Fruit fly (Drosophila melanogaster) whole organism, prepupa: ENCODE measurements around the gene Pex19.

Source experiments
- Blimp-1 ChIP-seq: fragments of 200-800 bp; sonication (Bioruptor generic); optimal IDR thresholded peaks from 3 replicates; lab custom pipeline; 2017; ENCODE audit warnings: missing biosample characterization, missing genetic modification characterization, mild to moderate bottlenecking, moderate library complexity, missing genetic modification reagents
- CG10669 ChIP-seq: fragments of 200-800 bp; sonication (Bioruptor generic); optimal IDR thresholded peaks from 3 replicates; lab custom pipeline; 2018; ENCODE audit warnings: missing biosample characterization, mild to moderate bottlenecking, missing genetic modification characterization, moderate library complexity
- CG11294 ChIP-seq: fragments of 200-800 bp; sonication (Bioruptor generic); IDR thresholded peaks from 2 replicates; pipeline ENCODE4 v1.3.6; 2022; ENCODE audit warnings: missing biosample characterization, missing genetic modification characterization
- CG11762 ChIP-seq: fragments of 200-800 bp; sonication (Bioruptor generic); optimal IDR thresholded peaks from 3 replicates; lab custom pipeline; 2016; ENCODE audit warnings: missing biosample characterization, missing genetic modification characterization; ENCODE audit not compliant: insufficient read depth
- CG15336 ChIP-seq: fragments of 200-800 bp; sonication (Bioruptor generic); IDR thresholded peaks from 2 replicates; pipeline ENCODE4 v1.3.6; 2022; ENCODE audit warnings: missing biosample characterization, missing genetic modification characterization
- CG1621 ChIP-seq: fragments of 200-800 bp; sonication (Bioruptor generic); optimal IDR thresholded peaks from 3 replicates; lab custom pipeline; 2018; ENCODE audit warnings: missing biosample characterization, mild to moderate bottlenecking, missing genetic modification characterization
- CG16779 ChIP-seq: fragments of 200-800 bp; sonication (Bioruptor generic); optimal IDR thresholded peaks from 3 replicates; lab custom pipeline; 2017; ENCODE audit warnings: missing biosample characterization, mild to moderate bottlenecking, missing genetic modification characterization
- CG3032 ChIP-seq: fragments of 200-800 bp; optimal IDR thresholded peaks from 2 replicates; lab custom pipeline; 2019; ENCODE audit warnings: missing biosample characterization, mild to moderate bottlenecking, missing genetic modification characterization, moderate library complexity
- CG31627 ChIP-seq: fragments of 200-800 bp; sonication (Bioruptor generic); optimal IDR thresholded peaks from 3 replicates; lab custom pipeline; 2016; ENCODE audit warnings: missing biosample characterization, missing genetic modification characterization
- CG34406 ChIP-seq: fragments of 200-800 bp; sonication (Bioruptor generic); optimal IDR thresholded peaks from 3 replicates; lab custom pipeline; 2016; ENCODE audit warnings: missing biosample characterization, missing genetic modification characterization
- CG3919 ChIP-seq: fragments of 200-800 bp; sonication (Bioruptor generic); optimal IDR thresholded peaks from 3 replicates; lab custom pipeline; 2016; ENCODE audit warnings: missing biosample characterization, missing genetic modification characterization
- CG4318 ChIP-seq: fragments of 200-800 bp; sonication (Bioruptor generic); optimal IDR thresholded peaks from 3 replicates; lab custom pipeline; 2017; ENCODE audit warnings: missing biosample characterization, mild to moderate bottlenecking, missing genetic modification characterization
- CG6163 ChIP-seq: fragments of 200-800 bp; sonication (Bioruptor generic); IDR thresholded peaks from 3 replicates; pipeline ENCODE4 v1.3.6; 2022; ENCODE audit warnings: missing biosample characterization, missing genetic modification characterization
- CG6276 ChIP-seq: fragments of 200-800 bp; sonication (Bioruptor generic); optimal IDR thresholded peaks from 2 replicates; lab custom pipeline; 2017; ENCODE audit warnings: missing biosample characterization, mild to moderate bottlenecking, missing genetic modification characterization
- CG6808 ChIP-seq: fragments of 200-800 bp; sonication (Bioruptor generic); optimal IDR thresholded peaks from 3 replicates; lab custom pipeline; 2017; ENCODE audit warnings: missing biosample characterization, missing genetic modification characterization, mild to moderate bottlenecking, moderate library complexity, missing genetic modification reagents
- CG6854 ChIP-seq: fragments of 200-800 bp; sonication (Bioruptor generic); optimal IDR thresholded peaks from 2 replicates; lab custom pipeline; 2017; ENCODE audit warnings: missing biosample characterization, mild to moderate bottlenecking, missing genetic modification characterization
- CG9139 ChIP-seq: fragments of 200-800 bp; sonication (Bioruptor generic); optimal IDR thresholded peaks from 3 replicates; lab custom pipeline; 2017; ENCODE audit warnings: missing biosample characterization, mild to moderate bottlenecking, missing genetic modification characterization
- Eip78C ChIP-seq: fragments of 200-800 bp; sonication (Bioruptor generic); peaks from one replicate; lab custom pipeline; 2016; ENCODE audit warnings: missing biosample characterization, missing genetic modification characterization
- Eip93F ChIP-seq: fragments of 200-800 bp; sonication (Bioruptor generic); optimal IDR thresholded peaks from 2 replicates; lab custom pipeline; 2016; ENCODE audit warnings: missing biosample characterization, mild to moderate bottlenecking, missing genetic modification characterization
- Ets21C ChIP-seq: fragments of 200-800 bp; sonication (Bioruptor generic); optimal IDR thresholded peaks from 3 replicates; lab custom pipeline; 2016; ENCODE audit warnings: missing biosample characterization, missing genetic modification characterization
- Ets96B ChIP-seq: fragments of 200-800 bp; optimal IDR thresholded peaks from 2 replicates; lab custom pipeline; 2019; ENCODE audit warnings: missing biosample characterization, mild to moderate bottlenecking, missing genetic modification characterization, moderate library complexity
- Gug ChIP-seq: fragments of 200-800 bp; sonication (Bioruptor generic); IDR thresholded peaks from 2 replicates; pipeline ENCODE4 v1.3.6; 2022; ENCODE audit warnings: missing biosample characterization, missing genetic modification characterization
- Hr38 ChIP-seq: sonication (Bioruptor generic); optimal IDR thresholded peaks from 2 replicates; lab custom pipeline; 2016; ENCODE audit warnings: missing biosample characterization, missing genetic modification characterization
- Hr39 ChIP-seq: fragments of 200-800 bp; sonication (Bioruptor generic); optimal IDR thresholded peaks from 2 replicates; lab custom pipeline; 2016; ENCODE audit warnings: missing biosample characterization, missing genetic modification characterization
- Lpt ChIP-seq: fragments of 200-800 bp; sonication (Bioruptor generic); optimal IDR thresholded peaks from 3 replicates; lab custom pipeline; 2016; ENCODE audit warnings: missing biosample characterization, missing genetic modification characterization
- Met ChIP-seq: fragments of 200-800 bp; sonication (Bioruptor generic); optimal IDR thresholded peaks from 3 replicates; lab custom pipeline; 2016; ENCODE audit warnings: missing biosample characterization, missing genetic modification characterization
- OdsH ChIP-seq: fragments of 200-800 bp; sonication (Bioruptor generic); optimal IDR thresholded peaks from 3 replicates; lab custom pipeline; 2016; ENCODE audit warnings: missing biosample characterization, missing genetic modification characterization
- Smox ChIP-seq: fragments of 200-800 bp; sonication (Bioruptor generic); optimal IDR thresholded peaks from 3 replicates; lab custom pipeline; 2016; ENCODE audit warnings: missing biosample characterization, missing genetic modification characterization
- Sox102F ChIP-seq: fragments of 200-800 bp; sonication (Bioruptor generic); optimal IDR thresholded peaks from 2 replicates; lab custom pipeline; 2016; ENCODE audit warnings: missing biosample characterization, mild to moderate bottlenecking, missing genetic modification characterization
- Sox14 ChIP-seq: fragments of 200-800 bp; sonication (Bioruptor generic); optimal IDR thresholded peaks from 3 replicates; lab custom pipeline; 2016; ENCODE audit warnings: missing biosample characterization, missing genetic modification characterization
- Sox15 ChIP-seq: fragments of 200-800 bp; sonication (Bioruptor generic); optimal IDR thresholded peaks from 3 replicates; lab custom pipeline; 2016; ENCODE audit warnings: missing biosample characterization, missing genetic modification characterization
- acj6 ChIP-seq: fragments of 200-800 bp; sonication (Bioruptor generic); optimal IDR thresholded peaks from 3 replicates; lab custom pipeline; 2016; ENCODE audit warnings: missing biosample characterization, missing genetic modification characterization
- cyc ChIP-seq: fragments of 200-800 bp; sonication (Bioruptor generic); optimal IDR thresholded peaks from 3 replicates; lab custom pipeline; 2016; ENCODE audit warnings: missing biosample characterization, missing genetic modification characterization
- esn ChIP-seq: fragments of 200-800 bp; sonication (Bioruptor generic); optimal IDR thresholded peaks from 2 replicates; lab custom pipeline; 2016; ENCODE audit warnings: missing biosample characterization, mild to moderate bottlenecking, missing genetic modification characterization, moderate library complexity
- fkh ChIP-seq: fragments of 200-800 bp; sonication (Bioruptor generic); optimal IDR thresholded peaks from 3 replicates; lab custom pipeline; 2017; ENCODE audit warnings: missing biosample characterization, mild to moderate bottlenecking, missing genetic modification characterization, moderate library complexity
- lz ChIP-seq: fragments of 200-800 bp; sonication (Bioruptor generic); optimal IDR thresholded peaks from 3 replicates; lab custom pipeline; 2016; ENCODE audit warnings: missing biosample characterization, missing genetic modification characterization
- pdm3 ChIP-seq: fragments of 200-800 bp; sonication (Bioruptor generic); optimal IDR thresholded peaks from 3 replicates; lab custom pipeline; 2016; ENCODE audit warnings: missing biosample characterization, missing genetic modification characterization
- salr ChIP-seq, 2 experiments: fragments of 200-800 bp; sonication (Bioruptor generic); optimal IDR thresholded peaks; 3 replicates each; lab custom pipeline; 2016 to 2018; ENCODE audit warnings: missing biosample characterization in 2 of 2, missing genetic modification characterization in 2 of 2, mild to moderate bottlenecking in 1 of 2
- spab ChIP-seq: fragments of 200-800 bp; sonication (Bioruptor generic); optimal IDR thresholded peaks from 2 replicates; lab custom pipeline; 2017; ENCODE audit warnings: missing biosample characterization, mild to moderate bottlenecking, missing genetic modification characterization, missing genetic modification reagents
- ss ChIP-seq, 2 experiments: fragments of 200-800 bp; sonication (Bioruptor generic); optimal IDR thresholded peaks; 2 replicates in 1 of 2; 3 replicates in 1 of 2; lab custom pipeline; 2017 to 2018; ENCODE audit warnings: mild to moderate bottlenecking in 2 of 2, missing biosample characterization in 2 of 2, missing genetic modification characterization in 2 of 2, moderate library complexity in 1 of 2
- svp ChIP-seq: fragments of 200-800 bp; sonication (Bioruptor generic); peaks from one replicate; lab custom pipeline; 2016; ENCODE audit warnings: missing biosample characterization, missing genetic modification characterization
- topi ChIP-seq: fragments of 200-800 bp; sonication (Bioruptor generic); optimal IDR thresholded peaks from 3 replicates; lab custom pipeline; 2016; ENCODE audit warnings: missing biosample characterization, missing genetic modification characterization
- vri ChIP-seq: fragments of 200-800 bp; sonication (Bioruptor generic); optimal IDR thresholded peaks from 3 replicates; lab custom pipeline; 2016; ENCODE audit warnings: missing biosample characterization, mild to moderate bottlenecking, missing genetic modification characterization

Pex19 gene

DNA sequence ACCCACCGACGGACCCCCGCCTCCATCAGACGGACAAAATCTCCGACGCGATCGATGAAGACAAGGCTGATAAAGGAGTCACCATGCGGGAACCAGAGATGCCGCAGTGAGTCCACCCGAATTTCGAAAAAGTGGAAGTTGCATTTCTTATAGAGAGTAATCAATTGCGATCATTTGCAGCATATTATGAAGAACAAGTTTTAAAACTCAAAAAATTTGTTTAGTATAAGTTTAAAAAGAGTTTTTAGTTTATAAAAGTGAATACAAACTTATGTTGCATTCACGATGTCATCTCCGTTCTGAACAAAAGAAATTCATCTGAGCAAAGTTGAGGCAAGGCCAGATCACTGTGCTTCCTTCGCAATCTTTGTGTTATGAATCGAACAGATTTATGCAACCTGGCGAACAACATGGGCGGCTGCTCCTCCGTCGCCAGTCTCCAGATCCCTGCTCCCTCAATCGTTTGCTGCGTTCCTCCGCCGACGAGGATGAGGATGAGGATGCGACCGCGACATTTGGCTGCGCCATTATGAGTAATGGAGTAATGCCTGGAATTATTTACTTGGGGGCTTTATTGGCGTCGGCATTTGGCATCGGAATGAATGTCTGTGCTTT lies 21.4 kb downstream of the Pex19 start:
- TF ChIP-seq spab (GFP tag; lab: Kevin White, UChicago) (no peak), Ets96B (tag; lab: Kevin White, UChicago) (no peak), CG15336 (GFP tag; lab: Robert Waterston, UW) (no peak), Eip78C (GFP tag; lab: Kevin White, UChicago) (peak; percentile 55), CG6808 (no peak), CG16779 (no peak), Blimp-1 (GFP tag; lab: Kevin White, UChicago) (no peak), CG34406 (GFP tag; lab: Kevin White, UChicago) (no peak), vri (GFP tag; lab: Kevin White, UChicago) (peak; percentile 44), CG11294 (GFP tag; lab: Robert Waterston, UW) (no peak), Sox15 (no peak), Eip93F (no peak), CG11762 (no peak), Gug (GFP tag; lab: Robert Waterston, UW) (no peak), CG3032 (tag; lab: Kevin White, UChicago) (peak; percentile 19), topi (GFP tag; lab: Kevin White, UChicago) (no peak), Ets21C (GFP tag; lab: Kevin White, UChicago) (no peak), CG1621 (no peak), fkh (GFP tag; lab: Kevin White, UChicago) (no peak), Met (GFP tag; lab: Kevin White, UChicago) (peak; percentile 18), cyc (no peak), ss (GFP tag; optimal IDR thresholded peaks at IDR 0.05; lab: Kevin White, UChicago) (no peak), Sox14 (peak; percentile 1), salr (GFP tag; optimal IDR thresholded peaks at IDR 0.05; lab: Kevin White, UChicago) (peak in 1 of 2 experiments; percentile 47), Hr38 (no peak), esn (GFP tag; lab: Kevin White, UChicago) (peak; percentile 39), CG10669 (GFP tag; lab: Kevin White, UChicago) (no peak), Sox102F (peak; percentile 43), svp (GFP tag; lab: Kevin White, UChicago) (peak; percentile 71), CG4318 (GFP tag; lab: Kevin White, UChicago) (no peak), CG6276 (GFP tag; lab: Kevin White, UChicago) (no peak), CG9139 (GFP tag; lab: Kevin White, UChicago) (no peak), Lpt (GFP tag; lab: Kevin White, UChicago) (no peak), OdsH (GFP tag; lab: Kevin White, UChicago) (no peak), CG6854 (GFP tag; lab: Kevin White, UChicago) (no peak), Hr39 (GFP tag; lab: Kevin White, UChicago) (no peak), CG3919 (GFP tag; lab: Kevin White, UChicago) (no peak), acj6 (GFP tag; lab: Kevin White, UChicago) (no peak), Smox (no peak), CG31627 (GFP tag; lab: Kevin White, UChicago) (no peak), CG6163 (GFP tag; lab: Robert Waterston, UW) (no peak), pdm3 (GFP tag; lab: Kevin White, UChicago) (no peak), lz (GFP tag; lab: Kevin White, UChicago) (no peak)
